Worm (Caenorhabditis elegans): Measurements from ENCODE around the gene his-69.
A peak's percentile ranks its signal among the peaks of the same experiment; 100 is the strongest.

Gene his-69

ce11 chrIII:4087565-4087964 is 29.0 kb upstream of the his-69 start:
- TF ChIP-seq nhr-2 (tag; optimal IDR thresholded peaks at IDR 0.05) (no peak), ceh-83 (GFP tag; optimal IDR thresholded peaks at IDR 0.05) (peak; percentile 27), lin-13 (tag; optimal IDR thresholded peaks at IDR 0.05) (peak; percentile 79), sem-2 (GFP tag; optimal IDR thresholded peaks at IDR 0.05) (no peak), flh-1 (GFP tag; optimal IDR thresholded peaks at IDR 0.05) (no peak), mls-2 (tag; optimal IDR thresholded peaks at IDR 0.05) (peak; percentile 27), cnd-1 (tag; optimal IDR thresholded peaks at IDR 0.05) (no peak), unc-120 (tag; optimal IDR thresholded peaks at IDR 0.05; ENCODE audit: poor library complexity, severe bottlenecking) (peak; percentile 16), ztf-11 (tag; optimal IDR thresholded peaks at IDR 0.05) (no peak), lsy-2 (tag; optimal IDR thresholded peaks at IDR 0.05) (peak; percentile 79), pha-4 (tag; optimal IDR thresholded peaks at IDR 0.05) (peak; percentile 74), ceh-39 (tag; optimal IDR thresholded peaks at IDR 0.05) (peak; percentile 68), tbx-8 (GFP tag; optimal IDR thresholded peaks at IDR 0.05) (no peak), blmp-1 (tag; optimal IDR thresholded peaks at IDR 0.05) (no peak), ces-1 (GFP tag; optimal IDR thresholded peaks at IDR 0.05) (peak; percentile 83), nhr-237 (tag; optimal IDR thresholded peaks at IDR 0.05) (peak; percentile 54), elt-3 (tag; optimal IDR thresholded peaks at IDR 0.05) (no peak), hlh-1 (tag; optimal IDR thresholded peaks at IDR 0.05) (peak; percentile 43), ham-2 (GFP tag; optimal IDR thresholded peaks at IDR 0.05) (peak; percentile 24), mep-1 (tag; optimal IDR thresholded peaks at IDR 0.05) (peak; percentile 77), sptf-1 (tag; optimal IDR thresholded peaks at IDR 0.05) (peak; percentile 45), elt-1 (tag; optimal IDR thresholded peaks at IDR 0.05; ENCODE audit: borderline replicate concordance, insufficient read depth) (no peak), drap-1 (GFP tag; optimal IDR thresholded peaks at IDR 0.05) (no peak), bed-3 (GFP tag; optimal IDR thresholded peaks at IDR 0.05) (no peak)

DNA sequence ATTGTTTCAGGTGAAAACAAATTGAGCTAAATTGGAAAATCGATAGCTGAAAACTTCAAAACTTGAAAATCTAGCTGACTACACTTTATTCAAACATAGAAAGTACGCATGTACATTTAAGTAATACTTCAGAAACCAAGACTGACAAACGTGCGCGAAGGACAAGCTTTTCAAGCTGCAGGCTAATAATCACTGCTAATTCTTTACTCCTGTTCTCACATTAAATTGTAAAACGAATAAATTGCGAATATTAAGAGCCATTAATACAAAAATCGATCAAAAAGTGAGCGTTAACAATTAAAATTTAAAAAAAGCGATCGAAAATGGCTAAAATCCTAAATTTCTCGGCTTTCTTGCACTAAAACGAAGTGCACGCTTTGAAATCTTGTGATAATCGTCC is 28.5 kb upstream of the his-69 start:
- TF ChIP-seq unc-120 (tag; optimal IDR thresholded peaks at IDR 0.05; ENCODE audit: poor library complexity, severe bottlenecking) (no peak), cnd-1 (tag; optimal IDR thresholded peaks at IDR 0.05) (no peak), blmp-1 (tag; optimal IDR thresholded peaks at IDR 0.05) (no peak), lsy-2 (tag; optimal IDR thresholded peaks at IDR 0.05) (no peak), nhr-2 (tag; optimal IDR thresholded peaks at IDR 0.05) (no peak), flh-1 (GFP tag; optimal IDR thresholded peaks at IDR 0.05) (no peak), ham-2 (GFP tag; optimal IDR thresholded peaks at IDR 0.05) (no peak), bed-3 (GFP tag; optimal IDR thresholded peaks at IDR 0.05) (no peak), nhr-237 (tag; optimal IDR thresholded peaks at IDR 0.05) (no peak), snpc-4 (tag; optimal IDR thresholded peaks at IDR 0.05) (no peak), unc-39 (tag; optimal IDR thresholded peaks at IDR 0.05) (no peak), lin-32 (GFP tag; optimal IDR thresholded peaks at IDR 0.05) (no peak), sem-2 (GFP tag; optimal IDR thresholded peaks at IDR 0.05) (no peak), mab-5 (tag; optimal IDR thresholded peaks at IDR 0.05) (no peak), mep-1 (tag; optimal IDR thresholded peaks at IDR 0.05) (no peak), elt-3 (tag; optimal IDR thresholded peaks at IDR 0.05) (no peak)

DNA sequence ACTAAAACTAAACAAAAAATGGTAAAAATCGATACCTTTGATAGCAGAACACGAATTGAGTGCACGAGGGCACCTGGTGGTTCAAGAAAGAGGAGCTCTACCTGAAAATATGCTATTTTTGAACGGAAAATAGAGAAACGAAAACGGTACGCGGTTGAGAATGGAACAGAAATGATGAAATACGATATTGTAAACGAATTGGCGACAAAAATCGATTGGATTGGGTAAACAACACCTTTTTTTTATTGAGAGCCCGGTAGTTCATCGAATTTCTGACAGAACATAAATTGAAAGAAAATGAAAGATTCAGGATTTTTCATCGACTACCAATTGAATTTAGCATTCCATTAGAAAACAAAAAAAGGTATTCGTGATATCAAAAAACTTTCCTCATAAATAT is 28.0 kb upstream of the his-69 start, which contains the start of gene kin-19:
Gene kin-19, minus strand, starts transcription at position 101 of the 400 bp plus-strand sequence.
- TF ChIP-seq nhr-237 (tag; optimal IDR thresholded peaks at IDR 0.05) (no peak), nhr-2 (tag; optimal IDR thresholded peaks at IDR 0.05) (no peak), snpc-4 (tag; optimal IDR thresholded peaks at IDR 0.05) (no peak), mep-1 (tag; optimal IDR thresholded peaks at IDR 0.05) (no peak), nhr-12 (tag; optimal IDR thresholded peaks at IDR 0.05) (no peak), unc-39 (tag; optimal IDR thresholded peaks at IDR 0.05) (no peak), lsy-2 (tag; optimal IDR thresholded peaks at IDR 0.05) (no peak), tbx-8 (GFP tag; optimal IDR thresholded peaks at IDR 0.05) (no peak)

DNA sequence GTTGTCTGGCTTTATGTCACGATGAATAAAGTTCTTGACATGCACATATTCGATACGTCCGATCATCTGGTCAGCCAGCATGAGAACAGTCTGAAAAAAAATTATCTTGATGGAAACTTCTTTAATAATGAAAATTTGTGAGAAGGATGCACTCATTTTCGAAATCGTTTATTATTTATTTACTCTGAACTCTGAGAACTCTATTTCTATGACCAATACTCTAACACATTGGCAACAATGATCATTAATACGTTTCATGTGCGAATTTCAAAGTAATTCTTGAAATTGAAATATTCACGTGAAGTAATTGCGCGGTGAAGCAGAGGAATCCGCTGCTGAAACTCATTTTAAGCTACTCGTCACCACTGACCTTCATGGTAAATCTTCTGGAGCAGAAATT is 27.1 kb upstream of the his-69 start:
- TF ChIP-seq tbx-8 (GFP tag; optimal IDR thresholded peaks at IDR 0.05) = no peak
- no peak for TF ChIP-seq ceh-39 (tag; optimal IDR thresholded peaks at IDR 0.05)
- no peak for TF ChIP-seq ceh-83 (GFP tag; optimal IDR thresholded peaks at IDR 0.05)
- no peak for TF ChIP-seq hlh-1 (tag; optimal IDR thresholded peaks at IDR 0.05)
- TF ChIP-seq unc-120 (tag; optimal IDR thresholded peaks at IDR 0.05; ENCODE audit: poor library complexity, severe bottlenecking) = no peak
- TF ChIP-seq nhr-28 (tag; optimal IDR thresholded peaks at IDR 0.05) = no peak
- TF ChIP-seq elt-1 (tag; optimal IDR thresholded peaks at IDR 0.05; ENCODE audit: borderline replicate concordance, insufficient read depth) = no peak
- no peak for TF ChIP-seq ztf-11 (tag; optimal IDR thresholded peaks at IDR 0.05)
- TF ChIP-seq cnd-1 (tag; optimal IDR thresholded peaks at IDR 0.05) = no peak
- TF ChIP-seq mls-2 (tag; optimal IDR thresholded peaks at IDR 0.05) = no peak

DNA sequence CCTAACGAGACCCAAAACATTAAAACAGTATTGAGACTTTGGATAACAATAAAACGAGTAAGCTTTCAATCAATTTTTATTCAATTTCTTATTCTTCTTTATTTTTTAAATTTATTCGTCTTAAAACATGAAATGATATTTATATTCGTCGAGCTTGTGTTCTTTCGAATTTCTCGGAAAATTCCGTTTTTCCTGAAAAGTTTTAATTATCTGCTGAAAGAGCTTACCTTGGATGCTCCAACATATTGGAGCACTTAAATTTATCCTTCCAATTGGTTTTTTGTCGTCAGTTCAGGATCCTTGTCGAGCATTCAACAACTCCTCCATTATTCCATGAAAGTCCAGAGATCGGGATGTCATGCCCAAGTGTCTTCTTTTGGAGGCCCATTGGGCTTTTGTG is 24.9 kb upstream of the his-69 start:
- TF ChIP-seq ceh-43 (GFP tag; optimal IDR thresholded peaks at IDR 0.05) (no peak), elt-3 (tag; optimal IDR thresholded peaks at IDR 0.05) (no peak), nhr-237 (tag; optimal IDR thresholded peaks at IDR 0.05) (no peak)

All from whole organism, mixed stage, embryonic.